Worm (Caenorhabditis elegans) whole organism, L2 larva: ENCODE data around the gene C02G6.3.

Experiments used
- Y55F3AM.14 ChIP-seq: fragments of 200-800 bp; sonication (Bioruptor generic); optimal IDR thresholded peaks from 2 replicates; lab custom pipeline; 2018; ENCODE audit warnings: mild to moderate bottlenecking, missing genetic modification characterization, missing compliant biosample characterization
- aly-2 ChIP-seq: fragments of 150-350 bp; optimal IDR thresholded peaks from 2 replicates; lab custom pipeline; 2014; ENCODE audit warnings: missing biosample characterization, missing genetic modification characterization
- lin-13 ChIP-seq: fragments of 150-350 bp; optimal IDR thresholded peaks from 2 replicates; lab custom pipeline; 2014; ENCODE audit warnings: missing biosample characterization, missing genetic modification reagents, missing genetic modification characterization
- nhr-237 ChIP-seq: fragments of 150-350 bp; optimal IDR thresholded peaks from 2 replicates; lab custom pipeline; 2014; ENCODE audit warnings: missing biosample characterization, missing genetic modification characterization
- nhr-6 ChIP-seq: fragments of 150-350 bp; optimal IDR thresholded peaks from 2 replicates; lab custom pipeline; 2014; ENCODE audit warnings: missing biosample characterization, missing genetic modification characterization
- zag-1 ChIP-seq: fragments of 150-350 bp; optimal IDR thresholded peaks from 2 replicates; lab custom pipeline; 2014; ENCODE audit warnings: missing biosample characterization, missing genetic modification characterization
- ztf-11 ChIP-seq: sonication (generic microtip); optimal IDR thresholded peaks from 2 replicates; lab custom pipeline; 2017; ENCODE audit warnings: missing biosample characterization, missing genetic modification characterization

ce11 chrV:5919887-5920286 lies 39.7 kb downstream of the C02G6.3 start, which contains the start of gene C04E6.12:
- TF ChIP-seq aly-2 (tag; lab: Kevin White, UChicago), result no peak
- no peak for TF ChIP-seq zag-1
- no peak for TF ChIP-seq lin-13 (GFP tag; lab: Kevin White, UChicago)
- TF ChIP-seq nhr-237 (tag; lab: Kevin White, UChicago), result no peak
- TF ChIP-seq ztf-11 (tag; lab: Kevin White, UChicago), result no peak
- no peak for TF ChIP-seq nhr-6
- TF ChIP-seq Y55F3AM.14 (GFP tag; lab: Kevin White, UChicago), result no peak
